Fruit fly (Drosophila melanogaster) whole organism, wandering third instar larva: Measurements from ENCODE around the gene lsn.
A peak's percentile ranks its signal among the peaks of the same experiment; 100 is the strongest.

Experiments used
- Abd-B ChIP-seq: fragments of >200 bp; optimal IDR thresholded peaks from 2 replicates; lab custom pipeline; 2017; ENCODE audit warnings: missing biosample characterization, missing genetic modification characterization
- CG32264 ChIP-seq: fragments of 200-800 bp; sonication (Bioruptor generic); optimal IDR thresholded peaks from 2 replicates; lab custom pipeline; 2016; ENCODE audit warnings: missing biosample characterization, missing genetic modification characterization
- CG9705 ChIP-seq: fragments of 200-800 bp; sonication (Bioruptor generic); optimal IDR thresholded peaks from 2 replicates; lab custom pipeline; 2018; ENCODE audit warnings: missing biosample characterization, mild to moderate bottlenecking, missing genetic modification characterization
- CrebA ChIP-seq: fragments of 200-800 bp; sonication (Bioruptor generic); optimal IDR thresholded peaks from 2 replicates; lab custom pipeline; 2016; ENCODE audit warnings: missing biosample characterization, mild to moderate bottlenecking, missing genetic modification characterization, borderline replicate concordance
- Dfd ChIP-seq: fragments of >200 bp; optimal IDR thresholded peaks from 2 replicates; lab custom pipeline; 2017; ENCODE audit warnings: missing biosample characterization, missing genetic modification characterization
- Dif ChIP-seq: fragments of 200-275, 200-300 bp; sonication (Bioruptor generic); optimal IDR thresholded peaks from 2 replicates; lab custom pipeline; 2018; ENCODE audit warnings: missing biosample characterization, missing genetic modification characterization; ENCODE audit not compliant: partially characterized antibody
- GATAd ChIP-seq: sonication (Bioruptor generic); optimal IDR thresholded peaks from 2 replicates; lab custom pipeline; 2016; ENCODE audit warnings: missing biosample characterization, missing genetic modification characterization
- HLH106 ChIP-seq: fragments of 200-800 bp; optimal IDR thresholded peaks from 3 replicates; lab custom pipeline; 2019; ENCODE audit warnings: missing biosample characterization, mild to moderate bottlenecking, missing genetic modification characterization, moderate library complexity
- Hnf4 ChIP-seq: fragments of 200-800 bp; sonication (Bioruptor generic); optimal IDR thresholded peaks from 2 replicates; lab custom pipeline; 2016; ENCODE audit warnings: missing biosample characterization, mild to moderate bottlenecking, missing genetic modification characterization
- Hr78 ChIP-seq: fragments of >200 bp; optimal IDR thresholded peaks from 2 replicates; lab custom pipeline; 2017; ENCODE audit warnings: missing biosample characterization, missing genetic modification characterization
- Hr83 ChIP-seq: fragments of 200-300 bp; sonication (Bioruptor generic); optimal IDR thresholded peaks from 2 replicates; lab custom pipeline; 2016; ENCODE audit warnings: missing biosample characterization, mild to moderate bottlenecking, missing genetic modification characterization, moderate library complexity; ENCODE audit not compliant: poor library complexity, severe bottlenecking
- Jra ChIP-seq: sonication (Bioruptor generic); optimal IDR thresholded peaks from 2 replicates; lab custom pipeline; 2016; ENCODE audit warnings: missing biosample characterization, missing genetic modification characterization
- Mio ChIP-seq: sonication (Bioruptor generic); optimal IDR thresholded peaks from 2 replicates; lab custom pipeline; 2016; ENCODE audit warnings: missing biosample characterization, missing genetic modification characterization
- Myc ChIP-seq: fragments of >200 bp; optimal IDR thresholded peaks from 2 replicates; lab custom pipeline; 2017
- N ChIP-seq: fragments of >200 bp; optimal IDR thresholded peaks from 2 replicates; lab custom pipeline; 2018; ENCODE audit warnings: missing biosample characterization, missing external identifiers, missing genetic modification characterization
- OdsH ChIP-seq: fragments of 200-800 bp; sonication (Bioruptor generic); optimal IDR thresholded peaks from 2 replicates; lab custom pipeline; 2016; ENCODE audit warnings: missing biosample characterization, mild to moderate bottlenecking, missing genetic modification characterization
- Rel ChIP-seq, 2 experiments: fragments of 200-800 bp; sonication (Bioruptor generic) in 1 of 2; optimal IDR thresholded peaks; 2 replicates in 1 of 2; 3 replicates in 1 of 2; lab custom pipeline; 2016 to 2019; ENCODE audit warnings: mild to moderate bottlenecking in 2 of 2, missing biosample characterization in 2 of 2, missing genetic modification characterization in 2 of 2, moderate library complexity in 1 of 2
- Sp1 ChIP-seq: fragments of 200-800 bp; sonication (Bioruptor generic); optimal IDR thresholded peaks from 3 replicates; lab custom pipeline; 2019; ENCODE audit warnings: missing biosample characterization, mild to moderate bottlenecking, missing genetic modification characterization, moderate library complexity
- Vsx2 ChIP-seq: fragments of 200-300, 225-300 bp; sonication (Bioruptor generic); optimal IDR thresholded peaks from 2 replicates; lab custom pipeline; 2018; ENCODE audit warnings: missing biosample characterization, missing genetic modification characterization; ENCODE audit not compliant: partially characterized antibody
- br ChIP-seq: fragments of 200-800 bp; sonication (Bioruptor generic); optimal IDR thresholded peaks from 2 replicates; lab custom pipeline; 2016; ENCODE audit warnings: missing biosample characterization, missing genetic modification characterization
- brk ChIP-seq: fragments of 200-800 bp; sonication (Bioruptor generic); optimal IDR thresholded peaks from 2 replicates; lab custom pipeline; 2016; ENCODE audit warnings: missing biosample characterization, mild to moderate bottlenecking, missing genetic modification characterization
- dl ChIP-seq, 2 experiments: fragments of 175-275, 200-275 bp in 1 of 2; fragments of 200-275 bp in 1 of 2; sonication (Bioruptor generic); optimal IDR thresholded peaks; lab custom pipeline; 2018; ENCODE audit warnings: mild to moderate bottlenecking in 2 of 2, missing biosample characterization in 2 of 2, missing genetic modification characterization in 2 of 2, moderate library complexity in 2 of 2; ENCODE audit not compliant: partially characterized antibody in 2 of 2, insufficient read depth in 1 of 2
- dmrt93B ChIP-seq: fragments of 200-800 bp; sonication (Bioruptor generic); optimal IDR thresholded peaks from 2 replicates; lab custom pipeline; 2018; ENCODE audit warnings: missing biosample characterization, mild to moderate bottlenecking, missing genetic modification characterization
- dsf ChIP-seq: sonication (Bioruptor generic); optimal IDR thresholded peaks from 2 replicates; lab custom pipeline; 2016; ENCODE audit warnings: missing biosample characterization, missing genetic modification characterization, borderline replicate concordance
- ey ChIP-seq: fragments of 200-800 bp; sonication (Bioruptor generic); optimal IDR thresholded peaks from 2 replicates; lab custom pipeline; 2016; ENCODE audit warnings: missing biosample characterization, missing genetic modification characterization
- foxo ChIP-seq, 2 experiments: fragments of 200-800 bp; sonication (Bioruptor generic); optimal IDR thresholded peaks; 2 replicates in 1 of 2; 3 replicates in 1 of 2; lab custom pipeline; 2016 to 2017; ENCODE audit warnings: missing biosample characterization in 2 of 2, missing genetic modification characterization in 2 of 2
- fru ChIP-seq: fragments of 200-800 bp; sonication (Bioruptor generic); optimal IDR thresholded peaks from 3 replicates; lab custom pipeline; 2016; ENCODE audit warnings: missing biosample characterization, mild to moderate bottlenecking, missing genetic modification characterization
- h ChIP-seq: fragments of 200-800 bp; sonication (Bioruptor generic); optimal IDR thresholded peaks from 3 replicates; lab custom pipeline; 2016; ENCODE audit warnings: missing biosample characterization, mild to moderate bottlenecking, missing genetic modification characterization
- jim ChIP-seq: fragments of 175-275, 200-325 bp; sonication (Bioruptor generic); optimal IDR thresholded peaks from 2 replicates; lab custom pipeline; 2016; ENCODE audit warnings: missing biosample characterization, mild to moderate bottlenecking, missing genetic modification characterization
- lola ChIP-seq: fragments of >200 bp; optimal IDR thresholded peaks from 2 replicates; lab custom pipeline; 2017; ENCODE audit warnings: missing biosample characterization, missing genetic modification characterization
- pan ChIP-seq: fragments of >200 bp; optimal IDR thresholded peaks from 2 replicates; lab custom pipeline; 2017
- psq ChIP-seq: fragments of 200-800 bp; sonication (Bioruptor generic); optimal IDR thresholded peaks from 3 replicates; lab custom pipeline; 2017; ENCODE audit warnings: missing biosample characterization, mild to moderate bottlenecking, missing genetic modification characterization, moderate library complexity
- rgr ChIP-seq: fragments of 200-800 bp; sonication (Bioruptor generic); optimal IDR thresholded peaks from 3 replicates; lab custom pipeline; 2016; ENCODE audit warnings: missing biosample characterization, mild to moderate bottlenecking, missing genetic modification characterization
- sage ChIP-seq: fragments of 200-800 bp; sonication (Bioruptor generic); optimal IDR thresholded peaks from 2 replicates; lab custom pipeline; 2016; ENCODE audit warnings: missing biosample characterization, mild to moderate bottlenecking, missing genetic modification characterization
- sv ChIP-seq: fragments of 200-800 bp; sonication (Bioruptor generic); optimal IDR thresholded peaks from 3 replicates; lab custom pipeline; 2016; ENCODE audit warnings: missing biosample characterization, missing genetic modification characterization
- tai ChIP-seq: sonication (Bioruptor generic); optimal IDR thresholded peaks from 2 replicates; lab custom pipeline; 2016; ENCODE audit warnings: missing biosample characterization, missing genetic modification characterization
- usp ChIP-seq: fragments of >200 bp; optimal IDR thresholded peaks from 2 replicates; lab custom pipeline; 2017; ENCODE audit warnings: missing biosample characterization, missing genetic modification characterization
- woc ChIP-seq: sonication (Bioruptor generic); optimal IDR thresholded peaks from 2 replicates; lab custom pipeline; 2016; ENCODE audit warnings: missing biosample characterization, mild to moderate bottlenecking, missing genetic modification characterization

Gene lsn

dm6 chr3R:21825140-21825539 is 39.8 kb upstream of the lsn start:
- TF ChIP-seq Myc (lab: Kevin White, UChicago) (no peak), Dif (GFP tag; lab: Kevin White, UChicago) (no peak), tai (GFP tag; lab: Kevin White, UChicago) (peak; percentile 3), Sp1 (GFP tag; lab: Kevin White, UChicago) (peak; percentile 16), fru (no peak), Hr78 (no peak), usp (GFP tag; lab: Kevin White, UChicago) (no peak), brk (GFP tag; lab: Kevin White, UChicago) (no peak), CG32264 (GFP tag; lab: Kevin White, UChicago) (no peak)

dm6 chr3R:21825775-21826558 is 39.0 kb upstream of the lsn start:
- TF ChIP-seq Abd-B (GFP tag; lab: Kevin White, UChicago), result no peak
- TF ChIP-seq Sp1 (GFP tag; lab: Kevin White, UChicago), result peak; percentile 1
- peak; percentile 0 for TF ChIP-seq h (GFP tag; lab: Kevin White, UChicago)

dm6 chr3R:21827453-21828039 is 37.4 kb upstream of the lsn start:
- TF ChIP-seq Jra (GFP tag; lab: Kevin White, UChicago), result no peak
- no peak for TF ChIP-seq Myc (lab: Kevin White, UChicago)
- TF ChIP-seq lola (GFP tag; lab: Kevin White, UChicago), result no peak
- TF ChIP-seq dmrt93B, result peak; percentile 15
- TF ChIP-seq rgr (GFP tag; lab: Kevin White, UChicago), result peak; percentile 54
- peak; percentile 57 for TF ChIP-seq woc (GFP tag; lab: Kevin White, UChicago)
- no peak for TF ChIP-seq Dif (GFP tag; lab: Kevin White, UChicago)
- no peak for TF ChIP-seq jim (GFP tag; lab: Kevin White, UChicago)
- TF ChIP-seq tai (GFP tag; lab: Kevin White, UChicago), result no peak
- TF ChIP-seq Mio, result no peak
- no peak for TF ChIP-seq N
- TF ChIP-seq fru, result peak; percentile 41
- TF ChIP-seq GATAd (GFP tag; lab: Kevin White, UChicago), result no peak
- TF ChIP-seq psq (GFP tag; lab: Kevin White, UChicago), result peak; percentile 56
- TF ChIP-seq HLH106 (tag; lab: Kevin White, UChicago), result peak; percentile 48
- TF ChIP-seq sv (GFP tag; lab: Kevin White, UChicago), result no peak
- TF ChIP-seq ey (GFP tag; lab: Kevin White, UChicago), result peak; percentile 49
- TF ChIP-seq dsf (GFP tag; lab: Kevin White, UChicago), result no peak
- TF ChIP-seq h (GFP tag; lab: Kevin White, UChicago), result peak; percentile 71
- TF ChIP-seq OdsH (GFP tag; lab: Kevin White, UChicago), result peak; percentile 58
- TF ChIP-seq Hnf4, result peak; percentile 1
- no peak for TF ChIP-seq usp (GFP tag; lab: Kevin White, UChicago)
- no peak for TF ChIP-seq Vsx2 (GFP tag; lab: Kevin White, UChicago)
- TF ChIP-seq pan (lab: Kevin White, UChicago), result peak; percentile 50
- TF ChIP-seq CG9705 (GFP tag; lab: Kevin White, UChicago), result no peak
- TF ChIP-seq Hr83, result no peak
- TF ChIP-seq Abd-B (GFP tag; lab: Kevin White, UChicago), result no peak
- TF ChIP-seq br (GFP tag; lab: Kevin White, UChicago), result peak; percentile 24
- no peak for TF ChIP-seq Hr78
- TF ChIP-seq Dfd (GFP tag; lab: Kevin White, UChicago), result no peak
- TF ChIP-seq sage (GFP tag; lab: Kevin White, UChicago), result no peak
- no peak for TF ChIP-seq brk (GFP tag; lab: Kevin White, UChicago)
- TF ChIP-seq Rel (GFP tag; optimal IDR thresholded peaks at IDR 0.05; lab: Kevin White, UChicago), result no peak
- peak; percentile 37 for TF ChIP-seq Rel (tag; optimal IDR thresholded peaks at IDR 0.05; lab: Kevin White, UChicago)
- peak; percentile 23 for TF ChIP-seq Sp1 (GFP tag; lab: Kevin White, UChicago)
- no peak for TF ChIP-seq CrebA (GFP tag; lab: Kevin White, UChicago)
- TF ChIP-seq CG32264 (GFP tag; lab: Kevin White, UChicago), result no peak
- peak in 1 of 2 experiments; percentile 51 for TF ChIP-seq foxo (GFP tag; optimal IDR thresholded peaks at IDR 0.05; lab: Kevin White, UChicago)
- no peak for TF ChIP-seq dl (GFP tag; optimal IDR thresholded peaks at IDR 0.05; lab: Kevin White, UChicago; ENCODE audit: insufficient read depth in 1 of 2, partially characterized antibody in 2 of 2)
